Fruit fly (Drosophila melanogaster): Measurements from ENCODE around the gene NijA.

NijA gene

DNA sequence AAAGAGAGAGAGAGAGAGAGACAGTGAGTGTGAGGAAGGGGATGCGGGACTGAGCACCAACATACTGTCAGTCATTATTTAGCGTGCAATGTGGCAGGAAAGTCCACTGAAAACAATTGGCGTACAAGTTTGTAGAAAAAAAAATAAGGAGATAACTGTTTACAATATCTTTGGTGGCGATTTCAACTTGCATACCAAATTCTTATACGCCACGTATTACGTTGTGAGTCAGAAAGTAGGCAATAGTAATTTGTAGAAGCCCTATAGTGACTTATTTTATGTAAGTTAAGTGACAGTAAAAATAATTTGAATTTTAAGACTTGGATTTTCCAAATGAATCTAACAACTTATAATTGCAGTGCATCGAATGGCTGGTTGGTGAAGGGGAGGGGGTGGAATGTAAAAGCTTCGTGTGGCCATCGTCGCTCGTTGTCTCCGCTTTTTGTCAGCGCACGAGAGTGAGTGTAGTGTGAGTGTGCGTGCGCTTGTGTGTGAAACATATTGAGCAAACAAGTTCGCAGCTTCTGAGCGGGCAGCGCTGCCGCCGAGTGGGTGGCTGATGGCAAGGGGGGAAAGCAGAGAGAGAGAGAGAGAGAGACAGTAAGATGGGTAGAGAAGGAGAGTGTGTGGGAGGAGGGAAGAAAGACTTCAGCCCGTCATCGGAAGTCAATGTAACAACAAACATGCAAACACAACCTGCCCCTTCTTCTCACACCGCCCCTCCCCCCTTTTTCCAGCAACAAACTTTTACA lies 43.2 kb upstream of the NijA start (continued):
- TF ChIP-seq dac (GFP tag; optimal IDR thresholded peaks at IDR 0.05) (peak; percentile 78), Ets21C (GFP tag; optimal IDR thresholded peaks at IDR 0.05) (peak; percentile 91), CG4318 (GFP tag; optimal IDR thresholded peaks at IDR 0.05) (peak; percentile 93), pdm3 (GFP tag; optimal IDR thresholded peaks at IDR 0.05) (peak; percentile 94), topi (GFP tag; optimal IDR thresholded peaks at IDR 0.05) (peak; percentile 98), CG6854 (GFP tag; optimal IDR thresholded peaks at IDR 0.05) (peak; percentile 68), CG34406 (GFP tag; optimal IDR thresholded peaks at IDR 0.05) (peak; percentile 91), CG6808 (GFP tag; optimal IDR thresholded peaks at IDR 0.05) (peak; percentile 94), CG6163 (GFP tag; IDR thresholded peaks at IDR 0.05) (peak; percentile 91), fkh (GFP tag; optimal IDR thresholded peaks at IDR 0.05) (peak; percentile 92), CG11902 (GFP tag; optimal IDR thresholded peaks at IDR 0.05) (peak; percentile 97), dsx (GFP tag; optimal IDR thresholded peaks at IDR 0.05; ENCODE audit: poor library complexity, severe bottlenecking) (peak; percentile 63), acj6 (GFP tag; optimal IDR thresholded peaks at IDR 0.05) (peak; percentile 92), Met (GFP tag; optimal IDR thresholded peaks at IDR 0.05) (peak; percentile 95), salr (GFP tag; optimal IDR thresholded peaks at IDR 0.05) (peak; percentile 64 to 94), eg (GFP tag; IDR thresholded peaks at IDR 0.05) (peak; percentile 90), CG8319 (GFP tag; optimal IDR thresholded peaks at IDR 0.05) (peak; percentile 87), Eip75B (GFP tag; optimal IDR thresholded peaks at IDR 0.05) (peak; percentile 96), Eip78C (GFP tag) (peak; percentile 98), cyc (GFP tag; optimal IDR thresholded peaks at IDR 0.05) (peak; percentile 98), Hr39 (GFP tag; optimal IDR thresholded peaks at IDR 0.05) (peak; percentile 93), Sox14 (GFP tag; optimal IDR thresholded peaks at IDR 0.05) (peak; percentile 94), Sox15 (GFP tag; optimal IDR thresholded peaks at IDR 0.05) (peak; percentile 89), esn (GFP tag; optimal IDR thresholded peaks at IDR 0.05) (peak; percentile 96), svp (GFP tag) (peak; percentile 97), Gug (GFP tag; IDR thresholded peaks at IDR 0.05) (peak; percentile 88), ss (GFP tag; optimal IDR thresholded peaks at IDR 0.05) (peak; percentile 89 to 92), Lpt (GFP tag; optimal IDR thresholded peaks at IDR 0.05) (peak; percentile 94), CG11294 (GFP tag; IDR thresholded peaks at IDR 0.05) (peak; percentile 91)

DNA sequence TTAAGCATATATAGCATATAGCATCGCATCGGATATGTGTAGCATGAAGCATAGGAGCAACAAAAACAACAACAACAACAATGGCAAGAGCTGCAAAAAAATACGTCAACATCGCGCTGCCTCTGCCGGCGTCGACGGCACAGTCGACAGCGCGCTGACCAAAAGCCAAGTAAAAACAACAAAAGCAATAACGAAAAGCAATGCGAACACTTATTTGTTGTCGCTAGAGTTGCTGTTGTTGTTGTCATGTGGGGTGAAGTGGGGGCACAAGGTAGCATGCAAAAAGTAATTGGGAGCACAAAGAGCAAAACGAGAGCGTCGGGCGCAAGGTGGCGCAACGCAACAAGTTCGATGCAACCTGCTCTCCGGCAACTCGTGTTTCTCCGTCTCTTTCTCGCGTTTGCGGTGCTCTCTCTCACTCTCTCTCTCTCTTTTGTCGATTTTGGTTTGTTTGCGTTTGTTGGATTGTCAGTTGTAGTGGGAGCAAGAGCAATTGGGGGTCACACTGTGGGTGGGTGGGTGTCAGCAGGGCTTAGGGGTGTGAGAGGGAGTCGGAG lies 42.5 kb upstream of the NijA start:
- no peak for TF ChIP-seq CG7368 (GFP tag; optimal IDR thresholded peaks at IDR 0.05)
- TF ChIP-seq svp (GFP tag): peak; percentile 83
- peak; percentile 83 for TF ChIP-seq Eip78C (GFP tag)
- no peak for TF ChIP-seq CG6276 (GFP tag; optimal IDR thresholded peaks at IDR 0.05)
- peak; percentile 71 for TF ChIP-seq fkh (GFP tag; optimal IDR thresholded peaks at IDR 0.05)
- TF ChIP-seq vri (GFP tag; optimal IDR thresholded peaks at IDR 0.05): peak; percentile 16
- TF ChIP-seq Sox102F (GFP tag; optimal IDR thresholded peaks at IDR 0.05): peak; percentile 30
- TF ChIP-seq Sox14 (GFP tag; optimal IDR thresholded peaks at IDR 0.05): peak; percentile 21

DNA sequence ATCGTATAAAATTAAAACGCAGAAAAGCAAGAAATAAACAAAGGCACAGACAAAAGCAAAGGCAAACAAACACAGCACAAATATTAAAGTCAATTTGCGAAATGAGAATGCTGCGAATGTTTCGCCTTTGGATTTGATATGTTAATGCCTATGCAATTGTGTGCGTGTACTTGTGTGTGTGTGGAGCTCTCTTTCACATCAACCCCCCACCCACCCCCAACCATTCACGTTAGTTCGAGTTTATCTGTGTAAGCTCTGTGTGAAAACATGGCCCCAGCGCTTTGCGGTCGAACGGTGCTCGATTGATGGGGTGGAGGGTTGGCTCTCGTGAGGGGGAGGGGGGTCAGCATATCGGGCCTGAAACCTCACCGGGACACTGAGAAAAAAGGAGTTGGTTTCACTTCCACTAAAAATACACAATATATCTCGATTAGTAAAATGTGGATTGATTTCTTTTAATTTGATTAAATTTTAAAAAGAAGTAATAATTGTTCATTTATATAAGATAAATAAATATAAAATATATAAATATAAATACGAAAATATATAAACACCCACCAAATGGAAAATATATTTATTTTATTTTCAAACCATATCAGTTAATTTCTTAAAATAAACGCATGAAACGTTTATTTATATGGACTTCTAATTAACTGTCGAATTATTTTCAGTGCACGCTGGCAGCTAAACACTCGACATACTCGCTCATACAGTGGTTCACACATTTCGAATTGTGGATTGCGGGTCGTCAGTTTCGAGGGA lies 41.9 kb upstream of the NijA start:
- TF ChIP-seq topi (GFP tag; optimal IDR thresholded peaks at IDR 0.05) (peak; percentile 47), salr (GFP tag; optimal IDR thresholded peaks at IDR 0.05) (peak in 1 of 2 experiments; percentile 60), CG6808 (GFP tag; optimal IDR thresholded peaks at IDR 0.05) (peak; percentile 82), CG9139 (GFP tag; optimal IDR thresholded peaks at IDR 0.05) (peak; percentile 73), cyc (GFP tag; optimal IDR thresholded peaks at IDR 0.05) (peak; percentile 51), CG10631 (GFP tag; optimal IDR thresholded peaks at IDR 0.05) (peak; percentile 80), CG6163 (GFP tag; IDR thresholded peaks at IDR 0.05) (peak; percentile 48), Ets21C (GFP tag; optimal IDR thresholded peaks at IDR 0.05) (no peak), CG10669 (GFP tag; optimal IDR thresholded peaks at IDR 0.05) (peak; percentile 58), CG31627 (GFP tag; optimal IDR thresholded peaks at IDR 0.05) (peak; percentile 53), Ets96B (tag; optimal IDR thresholded peaks at IDR 0.05) (peak; percentile 84), CG11294 (GFP tag; IDR thresholded peaks at IDR 0.05) (peak; percentile 62), eg (GFP tag; IDR thresholded peaks at IDR 0.05) (peak; percentile 80), CG16779 (tag; optimal IDR thresholded peaks at IDR 0.05) (peak; percentile 52), dsx (GFP tag; optimal IDR thresholded peaks at IDR 0.05; ENCODE audit: poor library complexity, severe bottlenecking) (peak; percentile 79), spab (GFP tag; optimal IDR thresholded peaks at IDR 0.05) (peak; percentile 72), Sox102F (GFP tag; optimal IDR thresholded peaks at IDR 0.05) (no peak), CG3032 (tag; optimal IDR thresholded peaks at IDR 0.05) (peak; percentile 85), CG6792 (GFP tag; optimal IDR thresholded peaks at IDR 0.05) (peak; percentile 22), CG8319 (GFP tag; optimal IDR thresholded peaks at IDR 0.05) (peak; percentile 57), CG11762 (GFP tag; optimal IDR thresholded peaks at IDR 0.05; ENCODE audit: insufficient read depth) (peak; percentile 80)
